Fruit fly (Drosophila melanogaster): ENCODE results near the gene CG44325.

The CG44325 gene

DNA sequence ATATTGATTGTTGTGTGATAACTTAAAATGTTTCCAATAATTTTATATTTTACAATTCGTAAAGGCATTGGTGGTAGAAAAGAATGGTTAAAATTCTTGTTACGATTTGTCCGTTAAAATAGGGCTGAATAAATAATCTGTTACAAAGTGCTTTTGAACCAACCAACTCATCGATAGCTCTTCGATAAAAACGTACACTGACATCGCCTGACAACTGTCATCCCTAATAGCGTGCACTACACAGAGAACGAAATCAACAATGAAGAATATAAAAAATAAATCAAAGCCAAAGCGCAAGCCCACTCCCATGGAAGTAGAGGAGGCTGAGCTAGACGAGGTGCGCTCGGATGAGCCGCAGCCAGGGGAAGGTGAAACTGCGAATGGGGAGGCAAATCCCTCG, 7.4 kb upstream of the CG44325 start, which contains the start of gene CG32708 (continued):
- TF ChIP-seq chinmo (GFP tag; IDR thresholded peaks at IDR 0.05; ENCODE audit: partially characterized antibody), result 0 out of 4 replicates have a peak, but pooled peaks have one; percentile 77
- no peak for TF ChIP-seq Rfx (GFP tag; IDR thresholded peaks at IDR 0.05)
- no peak for TF ChIP-seq sens-2 (GFP tag; IDR thresholded peaks at IDR 0.05)
- TF ChIP-seq CG14710 (tag; optimal IDR thresholded peaks at IDR 0.05), result peak; percentile 2
- TF ChIP-seq schlank (tag; optimal IDR thresholded peaks at IDR 0.05), result no peak
- TF ChIP-seq psq (GFP tag; optimal IDR thresholded peaks at IDR 0.05), result no peak
- TF ChIP-seq Hey (tag; optimal IDR thresholded peaks at IDR 0.05), result no peak
- TF ChIP-seq NfI (GFP tag; optimal IDR thresholded peaks at IDR 0.05), result no peak
- no peak for TF ChIP-seq Chrac-16 (GFP tag; optimal IDR thresholded peaks at IDR 0.05)
- TF ChIP-seq vnd (GFP tag; IDR thresholded peaks at IDR 0.05; ENCODE audit: partially characterized antibody), result peak; percentile 60; the same call in 2 of the 3 replicates
- TF ChIP-seq B-H1 (GFP tag; IDR thresholded peaks at IDR 0.05), result no peak
- no peak for TF ChIP-seq CG7987 (GFP tag; optimal IDR thresholded peaks at IDR 0.05)
- no peak for TF ChIP-seq Atf-2 (GFP tag; optimal IDR thresholded peaks at IDR 0.05)
- TF ChIP-seq CG8089 (GFP tag; optimal IDR thresholded peaks at IDR 0.05), result no peak
- no peak for TF ChIP-seq CG6683 (GFP tag; optimal IDR thresholded peaks at IDR 0.05)
- TF ChIP-seq Ssrp (tag; optimal IDR thresholded peaks at IDR 0.05), result no peak
- no peak for TF ChIP-seq Neu2 (GFP tag; optimal IDR thresholded peaks at IDR 0.05; ENCODE audit: borderline replicate concordance)
- no peak for TF ChIP-seq tio (GFP tag; optimal IDR thresholded peaks at IDR 0.05)
- peak; percentile 53; the same call in 2 of the 3 replicates for TF ChIP-seq Doc3 (GFP tag; IDR thresholded peaks at IDR 0.05; ENCODE audit: partially characterized antibody)
- TF ChIP-seq Drgx (GFP tag; IDR thresholded peaks at IDR 0.05), result no peak
- TF ChIP-seq CG6791 (GFP tag; IDR thresholded peaks at IDR 0.05; ENCODE audit: partially characterized antibody), result peak; percentile 65; the same call in 2 of the 3 replicates
- TF ChIP-seq Antp (GFP tag; optimal IDR thresholded peaks at IDR 0.05), result no peak
- TF ChIP-seq CG31365 (tag; optimal IDR thresholded peaks at IDR 0.05), result no peak
- TF ChIP-seq Nf-YC (tag; optimal IDR thresholded peaks at IDR 0.05), result no peak
- peak; percentile 81 for TF ChIP-seq CG15514 (GFP tag; optimal IDR thresholded peaks at IDR 0.05)
- TF ChIP-seq Hmx (GFP tag; optimal IDR thresholded peaks at IDR 0.05), result no peak
- peak; percentile 57 for TF ChIP-seq stwl (tag; optimal IDR thresholded peaks at IDR 0.05)
- TF ChIP-seq CG12391 (tag; optimal IDR thresholded peaks at IDR 0.05), result no peak
- TF ChIP-seq CG10321 (GFP tag; IDR thresholded peaks at IDR 0.05), result no peak
- peak; percentile 4 for TF ChIP-seq HLH54F (GFP tag; optimal IDR thresholded peaks at IDR 0.05)
- no peak for TF ChIP-seq H15 (GFP tag; IDR thresholded peaks at IDR 0.05)
- no peak for TF ChIP-seq h (optimal IDR thresholded peaks at IDR 0.05)
- no peak for TF ChIP-seq Taf1 (GFP tag; IDR thresholded peaks at IDR 0.05)
- no peak for TF ChIP-seq salm (tag; optimal IDR thresholded peaks at IDR 0.05)
- TF ChIP-seq Vsx1 (GFP tag; optimal IDR thresholded peaks at IDR 0.05), result no peak
- TF ChIP-seq CG3281 (GFP tag; optimal IDR thresholded peaks at IDR 0.05), result no peak
- no peak for TF ChIP-seq Sry-β (GFP tag; optimal IDR thresholded peaks at IDR 0.05)
- TF ChIP-seq Gug (GFP tag; IDR thresholded peaks at IDR 0.05), result no peak
- peak; percentile 59; the same call in 1 of the 2 replicates for TF ChIP-seq nerfin-2 (GFP tag; IDR thresholded peaks at IDR 0.05; ENCODE audit: partially characterized antibody)
- TF ChIP-seq CG16815 (GFP tag; optimal IDR thresholded peaks at IDR 0.05), result no peak
- TF ChIP-seq pb (GFP tag; optimal IDR thresholded peaks at IDR 0.05), result no peak
- no peak for TF ChIP-seq exex (tag; optimal IDR thresholded peaks at IDR 0.05)
- TF ChIP-seq Sox102F (GFP tag; optimal IDR thresholded peaks at IDR 0.05), result no peak
- TF ChIP-seq slp2 (GFP tag; optimal IDR thresholded peaks at IDR 0.05), result no peak
- TF ChIP-seq CG4707 (GFP tag; optimal IDR thresholded peaks at IDR 0.05), result no peak
- peak; percentile 47; the same call in 2 of the 3 replicates for TF ChIP-seq row (GFP tag; IDR thresholded peaks at IDR 0.05)
- TF ChIP-seq Ravus (GFP tag; IDR thresholded peaks at IDR 0.05), result no peak
- TF ChIP-seq Abd-B (GFP tag; optimal IDR thresholded peaks at IDR 0.05), result no peak
- no peak for TF ChIP-seq onecut (GFP tag; IDR thresholded peaks at IDR 0.05)
- no peak for TF ChIP-seq CG14441 (GFP tag; IDR thresholded peaks at IDR 0.05)
- TF ChIP-seq pnt (GFP tag; optimal IDR thresholded peaks at IDR 0.05), result no peak

Data from whole organism, embryonic.